Worm (Caenorhabditis elegans) whole organism, L4 larva: ENCODE data around the gene F46F5.14.
"Not testable (repeated sequence)": the region's sequence is repeated elsewhere in the genome, so short reads cannot be mapped to it uniquely, and the experiment has no call there.

Source experiments
- ceh-44 ChIP-seq: fragments of 200-800 bp; sonication (Bioruptor generic); IDR thresholded peaks from 2 replicates; pipeline ENCODE4 v1.3.6; 2022; ENCODE audit warnings: missing genetic modification reagents, missing genetic modification characterization, missing compliant biosample characterization
- pha-4 ChIP-seq, 2 experiments: fragments of 150-350 bp in 1 of 2; fragments of 200-800 bp in 1 of 2; sonication (Bioruptor generic) in 1 of 2; IDR thresholded peaks in 1 of 2; optimal IDR thresholded peaks in 1 of 2; 2 replicates each; pipeline versions ENCODE4 v1.3.6 to Lab custom; 2014 to 2022; ENCODE audit warnings: missing genetic modification characterization in 2 of 2, missing genetic modification reagents in 2 of 2, missing biosample characterization in 1 of 2, missing compliant biosample characterization in 1 of 2
- php-3 ChIP-seq: fragments of 200-800 bp; sonication (Bioruptor generic); IDR thresholded peaks from 2 replicates; pipeline ENCODE4 v1.3.6; 2022; ENCODE audit warnings: missing genetic modification reagents, missing genetic modification characterization, missing compliant biosample characterization

Gene F46F5.14

ce11 chrII:850567-850966 is 50.8 kb downstream of the F46F5.14 start, which contains the start of gene F28A10.5:
F28A10.5 (minus strand) TSS chrII:850667.
- not testable (repeated sequence) for TF ChIP-seq ceh-44 (GFP tag; lab: Robert Waterston, UW); php-3 (GFP tag; lab: Robert Waterston, UW); pha-4 (GFP tag; IDR thresholded peaks at IDR 0.05; lab: Robert Waterston, UW); pha-4 (tag; optimal IDR thresholded peaks at IDR 0.05; lab: Kevin White, UChicago)
